Worm (Caenorhabditis elegans): ENCODE results near the gene F13H8.3.
A peak's percentile ranks its signal among the peaks of the same experiment; 100 is the strongest.

DNA sequence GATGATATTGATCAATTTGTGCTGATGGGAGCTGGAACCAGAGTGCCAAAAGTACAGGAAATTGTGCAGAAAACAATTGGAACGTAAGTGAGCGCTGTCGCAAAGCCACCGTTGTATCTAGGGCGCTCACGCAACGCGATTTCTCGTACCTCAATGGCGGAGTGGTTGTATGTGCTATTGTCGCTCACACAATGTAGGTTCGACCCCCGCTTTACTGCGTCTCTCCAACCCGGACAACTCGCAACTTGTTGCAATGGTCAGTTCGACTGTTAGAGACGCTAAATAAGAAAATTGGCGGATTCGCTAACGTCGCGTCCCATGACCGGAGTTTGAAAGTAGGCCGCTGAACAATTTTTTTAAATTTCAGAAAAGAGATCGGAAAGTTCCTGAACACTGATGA lies 15.3 kb upstream of the F13H8.3 start:
- TF ChIP-seq tab-1 (GFP tag; IDR thresholded peaks at IDR 0.05) (peak; percentile 91), ztf-29 (GFP tag; IDR thresholded peaks at IDR 0.05) (peak; percentile 66), T22C8.4 (GFP tag; IDR thresholded peaks at IDR 0.05) (no peak; the same call in 1 of the 2 replicates), flt-1 (GFP tag; IDR thresholded peaks at IDR 0.05) (peak; percentile 92)

Measured in whole organism, midembryonic.